Worm (Caenorhabditis elegans): Measurements from ENCODE around the gene rheb-1.

rheb-1 gene

DNA sequence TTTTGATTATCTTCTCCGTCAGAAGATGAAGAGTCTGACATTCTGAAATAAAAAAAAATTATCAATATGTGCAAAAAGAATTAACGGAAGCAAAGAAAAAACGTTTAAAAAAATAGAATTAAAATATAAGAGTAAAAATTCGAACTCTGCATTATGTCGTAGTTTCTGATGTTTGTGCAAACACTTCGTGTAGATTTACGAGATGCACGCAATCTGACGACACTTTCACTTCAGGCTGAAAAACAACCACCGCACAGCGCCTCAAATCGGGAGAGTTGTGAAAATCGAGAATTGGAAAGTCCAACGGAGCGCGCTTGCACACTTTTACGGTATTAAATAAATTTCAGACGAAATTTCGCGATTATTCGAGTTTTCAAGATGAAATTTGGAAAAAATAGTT is 49.2 kb downstream of the rheb-1 start, which contains the start of gene T26G10.1 (continued):
- TF ChIP-seq nhr-80 (tag; optimal IDR thresholded peaks at IDR 0.05), result peak; percentile 22
- TF ChIP-seq unc-130 (GFP tag; optimal IDR thresholded peaks at IDR 0.05), result no peak
- TF ChIP-seq attf-3 (GFP tag; conservative IDR thresholded peaks at IDR 0.05), result peak; percentile 73
- TF ChIP-seq Y95B8A.8 (GFP tag; IDR thresholded peaks at IDR 0.05), result peak; percentile 60; the same call in 1 of the 2 replicates
- no peak for TF ChIP-seq F37B4.10 (GFP tag; IDR thresholded peaks at IDR 0.05)
- TF ChIP-seq attf-6 (GFP tag; IDR thresholded peaks at IDR 0.05), result no peak
- TF ChIP-seq nhr-120 (GFP tag; IDR thresholded peaks at IDR 0.05), result no peak
- peak; percentile 83 for TF ChIP-seq ceh-91 (GFP tag; IDR thresholded peaks at IDR 0.05)
- no peak for TF ChIP-seq ceh-79 (tag; optimal IDR thresholded peaks at IDR 0.05)
- TF ChIP-seq F33H1.4 (GFP tag; IDR thresholded peaks at IDR 0.05), result peak; percentile 65
- no peak for TF ChIP-seq B0261.1 (tag; optimal IDR thresholded peaks at IDR 0.05)
- TF ChIP-seq tbx-9 (tag; optimal IDR thresholded peaks at IDR 0.05; ENCODE audit: borderline replicate concordance), result no peak
- peak; percentile 25 for TF ChIP-seq ZK185.1 (tag; optimal IDR thresholded peaks at IDR 0.05; ENCODE audit: poor library complexity, severe bottlenecking)
- no peak for TF ChIP-seq Y53G8AR.9 (GFP tag; conservative IDR thresholded peaks at IDR 0.05)
- no peak for TF ChIP-seq ceh-58 (GFP tag; IDR thresholded peaks at IDR 0.05)
- TF ChIP-seq lin-54 (GFP tag; optimal IDR thresholded peaks at IDR 0.05), result peak; percentile 60
- no peak for TF ChIP-seq mxl-1 (tag; optimal IDR thresholded peaks at IDR 0.05)
- no peak for TF ChIP-seq sdz-38 (tag; optimal IDR thresholded peaks at IDR 0.05)
- TF ChIP-seq somi-1 (GFP tag; optimal IDR thresholded peaks at IDR 0.05), result no peak
- no peak for TF ChIP-seq pha-4 (tag; optimal IDR thresholded peaks at IDR 0.05)
- TF ChIP-seq Y53F4B.3 (GFP tag; IDR thresholded peaks at IDR 0.05), result no peak
- no peak for TF ChIP-seq C06A6.2 (GFP tag; conservative IDR thresholded peaks at IDR 0.05)
- TF ChIP-seq ceh-27 (GFP tag; optimal IDR thresholded peaks at IDR 0.05), result peak; percentile 34
- TF ChIP-seq lir-1 (GFP tag; conservative IDR thresholded peaks at IDR 0.05), result peak; percentile 55
- TF ChIP-seq ets-4 (GFP tag; optimal IDR thresholded peaks at IDR 0.05), result no peak
- TF ChIP-seq ztf-22 (GFP tag; optimal IDR thresholded peaks at IDR 0.05), result no peak
- TF ChIP-seq let-607 (tag; optimal IDR thresholded peaks at IDR 0.05), result no peak
- TF ChIP-seq pbrm-1 (GFP tag; IDR thresholded peaks at IDR 0.05), result peak; percentile 80
- TF ChIP-seq ceh-40 (GFP tag; IDR thresholded peaks at IDR 0.05), result no peak
- TF ChIP-seq repo-1 (tag; optimal IDR thresholded peaks at IDR 0.05), result no peak
- peak; percentile 90 for TF ChIP-seq dox-1 (GFP tag; IDR thresholded peaks at IDR 0.05)
- TF ChIP-seq Y67H2A.10 (GFP tag; conservative IDR thresholded peaks at IDR 0.05), result no peak
- TF ChIP-seq hsf-1 (GFP tag; IDR thresholded peaks at IDR 0.05), result peak; percentile 68
